Fruit fly (Drosophila melanogaster) whole organism, embryonic: ENCODE results near the gene RhoGAP18B.
A peak's percentile ranks its signal among the peaks of the same experiment; 100 is the strongest.

ENCODE experiments used
- Abd-B ChIP-seq: fragments of 200-800 bp; sonication (Bioruptor generic); optimal IDR thresholded peaks from 2 replicates; lab custom pipeline; 2018; ENCODE audit warnings: missing biosample characterization, mild to moderate bottlenecking, missing genetic modification characterization, moderate library complexity
- Antp ChIP-seq: fragments of 200-800 bp; sonication (Bioruptor generic); optimal IDR thresholded peaks from 3 replicates; lab custom pipeline; 2016; ENCODE audit warnings: missing biosample characterization, missing genetic modification characterization
- Asciz ChIP-seq: fragments of 200-800 bp; sonication (Bioruptor generic); optimal IDR thresholded peaks from 2 replicates; lab custom pipeline; 2017; ENCODE audit warnings: missing biosample characterization, mild to moderate bottlenecking, missing genetic modification characterization, missing genetic modification reagents
- Bgb ChIP-seq: fragments of 200-800 bp; sonication (Bioruptor generic); IDR thresholded peaks from 2 replicates; pipeline ENCODE4 v1.3.6; 2022; ENCODE audit warnings: missing biosample characterization, missing genetic modification characterization; ENCODE audit not compliant: partially characterized antibody
- C15 ChIP-seq: fragments of 200-800 bp; sonication (Bioruptor generic); IDR thresholded peaks from 3 replicates; pipeline ENCODE4 v1.3.6; 2022; ENCODE audit warnings: missing biosample characterization, missing genetic modification characterization
- CG10979 ChIP-seq: fragments of 200-800 bp; sonication (Bioruptor generic); optimal IDR thresholded peaks from 2 replicates; lab custom pipeline; 2018; ENCODE audit warnings: missing biosample characterization, mild to moderate bottlenecking, missing genetic modification characterization, moderate library complexity
- CG18619 ChIP-seq: fragments of 200-800 bp; sonication (Bioruptor generic); optimal IDR thresholded peaks from 3 replicates; lab custom pipeline; 2017; ENCODE audit warnings: missing biosample characterization, mild to moderate bottlenecking, missing genetic modification characterization
- CG32772 ChIP-seq: fragments of 200-800 bp; sonication (Bioruptor generic); IDR thresholded peaks from 2 replicates; pipeline ENCODE4 v1.3.6; 2022; ENCODE audit warnings: missing biosample characterization, missing genetic modification characterization
- CG33213 ChIP-seq: fragments of 200-800 bp; sonication (Bioruptor generic); optimal IDR thresholded peaks from 3 replicates; lab custom pipeline; 2016; ENCODE audit warnings: missing biosample characterization, missing genetic modification characterization
- CG33557 ChIP-seq: fragments of 200-800 bp; sonication (Bioruptor generic); optimal IDR thresholded peaks from 2 replicates; lab custom pipeline; 2019; ENCODE audit warnings: missing biosample characterization, mild to moderate bottlenecking, missing genetic modification characterization, moderate library complexity
- CG43689 ChIP-seq: fragments of 200-800 bp; sonication (Bioruptor generic); IDR thresholded peaks from 2 replicates; pipeline ENCODE4 v1.3.6; 2022; ENCODE audit warnings: missing biosample characterization, missing genetic modification characterization
- CG4854 ChIP-seq: fragments of 200-800 bp; sonication (Bioruptor generic); optimal IDR thresholded peaks from 2 replicates; lab custom pipeline; 2016; ENCODE audit warnings: missing biosample characterization, missing genetic modification characterization, inconsistent platforms
- CG6175 ChIP-seq: fragments of 200-800 bp; sonication (Bioruptor generic); IDR thresholded peaks from 3 replicates; pipeline ENCODE4 v1.3.6; 2022; ENCODE audit warnings: missing biosample characterization, missing genetic modification characterization
- CG6813 ChIP-seq: fragments of 200-800 bp; sonication (Bioruptor generic); optimal IDR thresholded peaks from 2 replicates; lab custom pipeline; 2017; ENCODE audit warnings: missing biosample characterization, missing genetic modification characterization, mild to moderate bottlenecking, moderate library complexity, missing genetic modification reagents
- Chrac-16 ChIP-seq: fragments of 200-800 bp; sonication (Bioruptor generic); optimal IDR thresholded peaks from 3 replicates; lab custom pipeline; 2016; ENCODE audit warnings: missing biosample characterization, missing genetic modification characterization
- Deaf1 ChIP-seq: fragments of 200-800 bp; optimal IDR thresholded peaks from 3 replicates; lab custom pipeline; 2019; ENCODE audit warnings: missing biosample characterization, mild to moderate bottlenecking, missing genetic modification characterization, moderate library complexity
- Doc3 ChIP-seq: fragments of 200-800 bp; sonication (Bioruptor generic); IDR thresholded peaks from 3 replicates; pipeline ENCODE4 v1.3.6; 2022; ENCODE audit warnings: missing biosample characterization, missing genetic modification characterization; ENCODE audit not compliant: partially characterized antibody
- Drgx ChIP-seq: fragments of 200-800 bp; sonication (Bioruptor generic); IDR thresholded peaks from 2 replicates; pipeline ENCODE4 v1.3.6; 2022; ENCODE audit warnings: missing biosample characterization, missing genetic modification characterization
- ERR ChIP-seq: fragments of 200-800 bp; sonication (Bioruptor generic); optimal IDR thresholded peaks from 2 replicates; lab custom pipeline; 2016; ENCODE audit warnings: missing biosample characterization, missing genetic modification characterization
- H2.0 ChIP-seq: fragments of 200-800 bp; sonication (Bioruptor generic); IDR thresholded peaks from 2 replicates; pipeline ENCODE4 v1.3.6; 2022; ENCODE audit warnings: missing biosample characterization, missing genetic modification characterization
- HLHmδ ChIP-seq: fragments of 200-800 bp; sonication (Bioruptor generic); optimal IDR thresholded peaks from 2 replicates; lab custom pipeline; 2018; ENCODE audit warnings: missing biosample characterization, mild to moderate bottlenecking, missing genetic modification characterization, moderate library complexity
- Hey ChIP-seq: fragments of 200-800 bp; sonication (Bioruptor generic); optimal IDR thresholded peaks from 3 replicates; lab custom pipeline; 2018; ENCODE audit warnings: missing biosample characterization, mild to moderate bottlenecking, missing genetic modification characterization
- Hr51 ChIP-seq, 2 experiments: fragments of 200-800 bp; sonication (Bioruptor generic); optimal IDR thresholded peaks; 2 replicates in 1 of 2; 3 replicates in 1 of 2; lab custom pipeline; 2016 to 2018; ENCODE audit warnings: missing biosample characterization in 2 of 2, missing genetic modification characterization in 2 of 2, mild to moderate bottlenecking in 1 of 2, moderate library complexity in 1 of 2
- Opbp ChIP-seq: fragments of 200-800 bp; sonication (Bioruptor generic); IDR thresholded peaks from 3 replicates; pipeline ENCODE4 v1.3.6; 2022; ENCODE audit warnings: missing biosample characterization, missing genetic modification characterization; ENCODE audit not compliant: partially characterized antibody
- Side ChIP-seq: fragments of 200-800 bp; sonication (Bioruptor generic); optimal IDR thresholded peaks from 2 replicates; lab custom pipeline; 2016; ENCODE audit warnings: missing biosample characterization, missing genetic modification characterization
- Ssrp ChIP-seq: fragments of 200-800 bp; sonication (Bioruptor generic); optimal IDR thresholded peaks from 2 replicates; lab custom pipeline; 2018; ENCODE audit warnings: missing biosample characterization, mild to moderate bottlenecking, missing genetic modification characterization, moderate library complexity
- Stat92E ChIP-seq, 3 experiments: fragments of >200 bp in 2 of 3; fragments of 200-800 bp in 1 of 3; sonication (Bioruptor generic) in 1 of 3; optimal IDR thresholded peaks; 2 replicates each; lab custom pipeline; 2017 to 2019; ENCODE audit warnings: missing biosample characterization in 3 of 3, missing genetic modification characterization in 3 of 3, mild to moderate bottlenecking in 1 of 3, moderate library complexity in 1 of 3
- Taf1 ChIP-seq: fragments of 200-800 bp; sonication (Bioruptor generic); IDR thresholded peaks from 2 replicates; pipeline ENCODE4 v1.3.6; 2022; ENCODE audit warnings: missing biosample characterization, missing genetic modification characterization
- al ChIP-seq: fragments of 200-800 bp; sonication (Bioruptor generic); IDR thresholded peaks from 2 replicates; pipeline ENCODE4 v1.3.6; 2022; ENCODE audit warnings: missing biosample characterization, missing genetic modification characterization
- az2 ChIP-seq: fragments of 200-800 bp; sonication (Bioruptor generic); optimal IDR thresholded peaks from 3 replicates; lab custom pipeline; 2016; ENCODE audit warnings: missing biosample characterization, missing genetic modification characterization
- chinmo ChIP-seq: fragments of 200-800 bp; sonication (Bioruptor generic); IDR thresholded peaks from 4 replicates; pipeline ENCODE4 v1.3.6; 2022; ENCODE audit warnings: missing biosample characterization, missing genetic modification characterization; ENCODE audit not compliant: partially characterized antibody
- ci ChIP-seq: fragments of 200-800 bp; sonication (Bioruptor generic); IDR thresholded peaks from 3 replicates; pipeline ENCODE4 v1.3.6; 2022; ENCODE audit warnings: missing biosample characterization, missing genetic modification characterization
- cwo ChIP-seq: fragments of 200-800 bp; sonication (Bioruptor generic); optimal IDR thresholded peaks from 3 replicates; lab custom pipeline; 2017; ENCODE audit warnings: missing biosample characterization, missing genetic modification characterization, mild to moderate bottlenecking, moderate library complexity, missing genetic modification reagents
- dati ChIP-seq: fragments of 200-800 bp; sonication (Bioruptor generic); IDR thresholded peaks from 2 replicates; pipeline ENCODE4 v1.3.6; 2022; ENCODE audit warnings: missing biosample characterization, missing genetic modification characterization
- dm ChIP-seq: fragments of 200-800 bp; sonication (Bioruptor generic); optimal IDR thresholded peaks from 3 replicates; lab custom pipeline; 2016; ENCODE audit warnings: missing biosample characterization, missing genetic modification characterization
- exex ChIP-seq: fragments of 200-800 bp; sonication (Bioruptor generic); optimal IDR thresholded peaks from 4 replicates; lab custom pipeline; 2018; ENCODE audit warnings: missing biosample characterization, mild to moderate bottlenecking, missing genetic modification characterization, moderate library complexity
- gro ChIP-seq: fragments of 200-800 bp; sonication (Bioruptor generic); optimal IDR thresholded peaks from 2 replicates; lab custom pipeline; 2016; ENCODE audit warnings: missing biosample characterization, missing genetic modification characterization
- kay ChIP-seq: fragments of 200-800 bp; sonication (Bioruptor generic); optimal IDR thresholded peaks from 2 replicates; lab custom pipeline; 2016; ENCODE audit warnings: missing biosample characterization, missing genetic modification characterization
- kni ChIP-seq: fragments of 200-800 bp; sonication (Bioruptor generic); optimal IDR thresholded peaks from 3 replicates; lab custom pipeline; 2017; ENCODE audit warnings: mild to moderate bottlenecking, missing biosample characterization, missing genetic modification reagents, missing genetic modification characterization
- lab ChIP-seq: fragments of 200-800 bp; sonication (Bioruptor generic); optimal IDR thresholded peaks from 3 replicates; lab custom pipeline; 2017; ENCODE audit warnings: missing biosample characterization, missing genetic modification characterization, mild to moderate bottlenecking, moderate library complexity, missing genetic modification reagents
- onecut ChIP-seq: fragments of 200-800 bp; sonication (Bioruptor generic); IDR thresholded peaks from 2 replicates; pipeline ENCODE4 v1.3.6; 2022; ENCODE audit warnings: missing biosample characterization, missing genetic modification characterization
- pb ChIP-seq: fragments of 200-800 bp; sonication (Bioruptor generic); optimal IDR thresholded peaks from 3 replicates; lab custom pipeline; 2016; ENCODE audit warnings: missing biosample characterization, missing genetic modification characterization
- pfk ChIP-seq: fragments of 200-800 bp; sonication (Bioruptor generic); optimal IDR thresholded peaks from 2 replicates; lab custom pipeline; 2018; ENCODE audit warnings: missing biosample characterization, mild to moderate bottlenecking, missing genetic modification characterization, moderate library complexity
- scrt ChIP-seq: fragments of 200-800 bp; sonication (Bioruptor generic); optimal IDR thresholded peaks from 2 replicates; lab custom pipeline; 2018; ENCODE audit warnings: missing biosample characterization, mild to moderate bottlenecking, missing genetic modification characterization, moderate library complexity
- sqz ChIP-seq: fragments of 200-800 bp; sonication (Bioruptor generic); optimal IDR thresholded peaks from 3 replicates; lab custom pipeline; 2018; ENCODE audit warnings: missing biosample characterization, mild to moderate bottlenecking, missing genetic modification characterization
- tll ChIP-seq, 2 experiments: fragments of 200-800 bp in 1 of 2; fragments of >200 bp in 1 of 2; sonication (Bioruptor generic) in 1 of 2; optimal IDR thresholded peaks; 2 replicates each; lab custom pipeline; 2017 to 2019; ENCODE audit warnings: missing biosample characterization in 2 of 2, missing genetic modification characterization in 2 of 2, mild to moderate bottlenecking in 1 of 2, moderate library complexity in 1 of 2
- trem ChIP-seq: fragments of 200-800 bp; optimal IDR thresholded peaks from 3 replicates; lab custom pipeline; 2019; ENCODE audit warnings: missing biosample characterization, mild to moderate bottlenecking, missing genetic modification characterization, moderate library complexity
- zen2 ChIP-seq: fragments of 200-800 bp; sonication (Bioruptor generic); IDR thresholded peaks from 3 replicates; pipeline ENCODE4 v1.3.6; 2022; ENCODE audit warnings: missing biosample characterization, missing genetic modification characterization; ENCODE audit not compliant: partially characterized antibody

Gene RhoGAP18B

dm6 chrX:19152570-19153287, 14.2 kb downstream of the RhoGAP18B start (continued):
- TF ChIP-seq Abd-B (GFP tag; lab: Kevin White, UChicago) (peak; percentile 28), Opbp (GFP tag; lab: Robert Waterston, UW) (no peak), pfk (GFP tag; lab: Kevin White, UChicago) (no peak), Chrac-16 (GFP tag; lab: Kevin White, UChicago) (peak; percentile 37), CG33557 (peak; percentile 21), pb (GFP tag; lab: Kevin White, UChicago) (no peak), CG32772 (GFP tag; lab: Robert Waterston, UW) (peak; percentile 18; the same call in 1 of the 2 replicates), CG6813 (GFP tag; lab: Kevin White, UChicago) (no peak), scrt (GFP tag; lab: Kevin White, UChicago) (no peak), Doc3 (GFP tag; lab: Robert Waterston, UW) (no peak), CG6175 (no peak), dm (GFP tag; lab: Kevin White, UChicago) (no peak), HLHmδ (no peak), al (GFP tag; lab: Robert Waterston, UW) (0 out of 2 replicates have a peak, but pooled peaks have one; percentile 15), CG4854 (GFP tag; lab: Kevin White, UChicago) (no peak), tll (GFP tag; optimal IDR thresholded peaks at IDR 0.05; lab: Kevin White, UChicago) (no peak), Ssrp (tag; lab: Kevin White, UChicago) (peak; percentile 66), sqz (GFP tag; lab: Kevin White, UChicago) (peak; percentile 15), Bgb (GFP tag; lab: Robert Waterston, UW) (no peak), gro (GFP tag; lab: Kevin White, UChicago) (no peak), kay (GFP tag; lab: Kevin White, UChicago) (no peak), Asciz (GFP tag; lab: Kevin White, UChicago) (peak; percentile 45), kni (GFP tag; lab: Kevin White, UChicago) (no peak), ci (GFP tag; lab: Robert Waterston, UW) (0 out of 3 replicates have a peak, but pooled peaks have one; percentile 14), Side (GFP tag; lab: Kevin White, UChicago) (no peak), lab (GFP tag; lab: Kevin White, UChicago) (peak; percentile 62), Antp (GFP tag; lab: Kevin White, UChicago) (no peak), ERR (no peak), CG33213 (no peak), CG43689 (GFP tag; lab: Robert Waterston, UW) (no peak), Hr51 (GFP tag; optimal IDR thresholded peaks at IDR 0.05; lab: Kevin White, UChicago) (peak in 1 of 2 experiments; percentile 79), H2.0 (GFP tag; lab: Robert Waterston, UW) (no peak), CG18619 (peak; percentile 25), trem (tag; lab: Kevin White, UChicago) (no peak), onecut (GFP tag; lab: Robert Waterston, UW) (no peak), CG10979 (tag; lab: Kevin White, UChicago) (peak; percentile 75), Deaf1 (tag; lab: Kevin White, UChicago) (no peak), dati (GFP tag; lab: Robert Waterston, UW) (no peak), exex (tag; lab: Kevin White, UChicago) (no peak), chinmo (GFP tag; lab: Robert Waterston, UW) (no peak), cwo (GFP tag; lab: Kevin White, UChicago) (peak; percentile 23), zen2 (GFP tag; lab: Robert Waterston, UW) (no peak), Hey (tag; lab: Kevin White, UChicago) (no peak), Drgx (GFP tag; lab: Robert Waterston, UW) (peak; percentile 35; the same call in 1 of the 2 replicates), az2 (GFP tag; lab: Kevin White, UChicago) (peak; percentile 53), Stat92E (GFP tag; optimal IDR thresholded peaks at IDR 0.05; lab: Kevin White, UChicago) (no peak), C15 (GFP tag; lab: Robert Waterston, UW) (no peak), Taf1 (GFP tag; lab: Robert Waterston, UW) (no peak)
